Fruit fly (Drosophila melanogaster): ENCODE measurements around the gene Taf3.
A peak's percentile ranks its signal among the peaks of the same experiment; 100 is the strongest.

Taf3 gene

DNA sequence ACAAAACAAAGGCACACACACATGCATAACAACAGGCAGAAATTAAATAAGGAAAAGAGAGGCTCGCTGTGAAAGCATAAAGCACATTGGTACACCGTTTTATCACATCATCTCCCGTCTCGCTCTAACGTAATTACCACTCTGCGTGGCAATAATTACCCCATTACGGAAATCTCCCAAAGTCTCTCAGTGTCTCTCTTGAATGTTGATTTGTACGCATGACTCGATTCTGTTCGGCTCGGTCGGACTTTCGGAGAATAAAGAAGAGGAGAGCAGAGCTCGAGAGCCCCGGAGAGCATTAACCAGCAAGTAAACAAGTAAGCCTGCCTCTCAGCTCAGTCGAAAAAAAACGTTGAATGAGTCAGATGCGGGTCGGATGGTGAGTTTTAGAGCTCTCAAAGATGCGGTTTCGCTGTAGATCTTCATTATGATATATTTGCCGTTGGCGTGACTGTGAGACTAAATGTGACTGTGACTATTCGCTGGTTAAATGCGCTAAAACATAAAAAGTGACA lies 34.9 kb upstream of the Taf3 start, which contains the start of gene zfh2 (continued):
- TF ChIP-seq D19B (GFP tag; optimal IDR thresholded peaks at IDR 0.05): no peak
- TF ChIP-seq PHDP (tag; optimal IDR thresholded peaks at IDR 0.05): peak; percentile 4
- no peak for TF ChIP-seq CG7839 (tag; optimal IDR thresholded peaks at IDR 0.05)
- TF ChIP-seq CoRest (tag; optimal IDR thresholded peaks at IDR 0.05): peak; percentile 7
- no peak for TF ChIP-seq Six4 (GFP tag; optimal IDR thresholded peaks at IDR 0.05)
- peak; percentile 96 for TF ChIP-seq sqz (GFP tag; optimal IDR thresholded peaks at IDR 0.05)
- peak; percentile 54 for TF ChIP-seq oc (tag; optimal IDR thresholded peaks at IDR 0.05)
- TF ChIP-seq rib (GFP tag; IDR thresholded peaks at IDR 0.05): peak; percentile 70
- no peak for TF ChIP-seq schlank (tag; optimal IDR thresholded peaks at IDR 0.05)
- 0 out of 3 replicates have a peak, but pooled peaks have one; percentile 25 for TF ChIP-seq CG6791 (GFP tag; IDR thresholded peaks at IDR 0.05; ENCODE audit: partially characterized antibody)
- no peak for TF ChIP-seq CG9797 (GFP tag; optimal IDR thresholded peaks at IDR 0.05)
- TF ChIP-seq Trl (optimal IDR thresholded peaks at IDR 0.05): peak; percentile 98
- TF ChIP-seq Trl (GFP tag; optimal IDR thresholded peaks at IDR 0.05): peak; percentile 63
- peak; percentile 23 for TF ChIP-seq Med (GFP tag)
- TF ChIP-seq Atf3 (GFP tag; optimal IDR thresholded peaks at IDR 0.05): no peak
- TF ChIP-seq CG2116 (GFP tag; optimal IDR thresholded peaks at IDR 0.05): no peak
- no peak for TF ChIP-seq CG10462 (GFP tag; optimal IDR thresholded peaks at IDR 0.05)
- TF ChIP-seq CG13296 (GFP tag; optimal IDR thresholded peaks at IDR 0.05): peak; percentile 28
- TF ChIP-seq CG8765 (GFP tag; IDR thresholded peaks at IDR 0.05): no peak
- TF ChIP-seq sim (GFP tag; IDR thresholded peaks at IDR 0.05): no peak
- TF ChIP-seq gfzf (GFP tag; optimal IDR thresholded peaks at IDR 0.05): no peak
- TF ChIP-seq Optix (GFP tag; IDR thresholded peaks at IDR 0.05): no peak
- TF ChIP-seq CG18011 (GFP tag; optimal IDR thresholded peaks at IDR 0.05): no peak
- no peak for TF ChIP-seq CG16863 (GFP tag; optimal IDR thresholded peaks at IDR 0.05)
- no peak for TF ChIP-seq Blimp-1 (GFP tag; optimal IDR thresholded peaks at IDR 0.05)
- TF ChIP-seq wek (GFP tag; optimal IDR thresholded peaks at IDR 0.05): peak; percentile 64
- TF ChIP-seq Asciz (GFP tag; optimal IDR thresholded peaks at IDR 0.05): no peak
- no peak for TF ChIP-seq CG11560 (tag; IDR thresholded peaks at IDR 0.05)
- TF ChIP-seq zen (tag; optimal IDR thresholded peaks at IDR 0.05): peak; percentile 97
- peak; percentile 81 for TF ChIP-seq z (GFP tag; IDR thresholded peaks at IDR 0.05)
- no peak for TF ChIP-seq crc (GFP tag; optimal IDR thresholded peaks at IDR 0.05)
- no peak for TF ChIP-seq vnd (GFP tag; IDR thresholded peaks at IDR 0.05; ENCODE audit: partially characterized antibody)
- no peak for TF ChIP-seq CG12744 (GFP tag; optimal IDR thresholded peaks at IDR 0.05)
- no peak for TF ChIP-seq Side (GFP tag; optimal IDR thresholded peaks at IDR 0.05)
- no peak for TF ChIP-seq CG33213 (GFP tag; optimal IDR thresholded peaks at IDR 0.05)
- no peak for TF ChIP-seq CG8089 (GFP tag; optimal IDR thresholded peaks at IDR 0.05)
- no peak for TF ChIP-seq CG16815 (GFP tag; optimal IDR thresholded peaks at IDR 0.05)
- no peak for TF ChIP-seq tap (tag; optimal IDR thresholded peaks at IDR 0.05)
- TF ChIP-seq sr (GFP tag; IDR thresholded peaks at IDR 0.05): no peak
- TF ChIP-seq CG31224 (GFP tag; IDR thresholded peaks at IDR 0.05): no peak
- peak in 1 of 2 experiments; percentile 53 for TF ChIP-seq eve (GFP tag; optimal IDR thresholded peaks at IDR 0.05)
- TF ChIP-seq H15 (GFP tag; IDR thresholded peaks at IDR 0.05): no peak
- TF ChIP-seq CG17912 (GFP tag; optimal IDR thresholded peaks at IDR 0.05): peak; percentile 52
- no peak for TF ChIP-seq CG14441 (GFP tag; IDR thresholded peaks at IDR 0.05)
- peak; percentile 37 for TF ChIP-seq twi (tag; optimal IDR thresholded peaks at IDR 0.05)
- TF ChIP-seq Opbp (GFP tag; IDR thresholded peaks at IDR 0.05; ENCODE audit: partially characterized antibody): no peak
- no peak for TF ChIP-seq h (optimal IDR thresholded peaks at IDR 0.05)
- TF ChIP-seq CG4360 (GFP tag; IDR thresholded peaks at IDR 0.05): peak; percentile 28; the same call in 1 of the 2 replicates
- no peak for TF ChIP-seq jing (GFP tag; optimal IDR thresholded peaks at IDR 0.05)
- TF ChIP-seq CG16779 (GFP tag; IDR thresholded peaks at IDR 0.05): no peak
- TF ChIP-seq CG2712 (tag; optimal IDR thresholded peaks at IDR 0.05): peak; percentile 30
- peak; percentile 20 for TF ChIP-seq caup (GFP tag; optimal IDR thresholded peaks at IDR 0.05; ENCODE audit: severe bottlenecking)
